Worm (Caenorhabditis elegans) whole organism, young adult: ENCODE results near the gene R11.4.
A peak's percentile ranks its signal among the peaks of the same experiment; 100 is the strongest.

Experiments
- B0019.2 ChIP-seq: fragments of 200-800 bp; sonication (Bioruptor generic); conservative IDR thresholded peaks from 2 replicates; pipeline ENCODE4 v1.3.6; 2022; ENCODE audit warnings: missing genetic modification reagents, missing genetic modification characterization, missing compliant biosample characterization
- B0261.1 ChIP-seq: sonication (generic microtip); optimal IDR thresholded peaks from 2 replicates; lab custom pipeline; 2016; ENCODE audit warnings: mild to moderate bottlenecking, missing genetic modification characterization, moderate library complexity, missing compliant biosample characterization
- D2030.7 ChIP-seq: fragments of 200-800 bp; sonication (Bioruptor generic); IDR thresholded peaks from 2 replicates; pipeline ENCODE4 v1.3.6; 2022; ENCODE audit warnings: missing genetic modification reagents, missing genetic modification characterization, missing compliant biosample characterization
- F23B12.7 ChIP-seq: sonication (generic microtip); optimal IDR thresholded peaks from 2 replicates; lab custom pipeline; 2017; ENCODE audit warnings: missing genetic modification characterization, mild to moderate bottlenecking, missing compliant biosample characterization, antibody characterized with exemption, moderate library complexity; ENCODE audit not compliant: insufficient read depth
- F33H1.4 ChIP-seq: fragments of 200-800 bp; sonication (Bioruptor generic); IDR thresholded peaks from 2 replicates; pipeline ENCODE4 v1.3.6; 2022; ENCODE audit warnings: missing genetic modification reagents, missing genetic modification characterization, missing compliant biosample characterization
- F57C9.4 ChIP-seq: sonication (generic microtip); optimal IDR thresholded peaks from 2 replicates; lab custom pipeline; 2017; ENCODE audit warnings: mild to moderate bottlenecking, missing genetic modification characterization, missing compliant biosample characterization
- Y56A3A.18 ChIP-seq: fragments of 200-800 bp; sonication (Bioruptor generic); IDR thresholded peaks from 2 replicates; pipeline ENCODE4 v1.3.6; 2022; ENCODE audit warnings: missing genetic modification reagents, missing genetic modification characterization, missing compliant biosample characterization
- Y67H2A.10 ChIP-seq: fragments of 200-800 bp; sonication (Bioruptor generic); conservative IDR thresholded peaks from 2 replicates; pipeline ENCODE4 v1.3.6; 2022; ENCODE audit warnings: missing genetic modification reagents, missing genetic modification characterization, missing compliant biosample characterization
- Y95B8A.8 ChIP-seq: fragments of 200-800 bp; sonication (Bioruptor generic); IDR thresholded peaks from 2 replicates; pipeline ENCODE4 v1.3.6; 2022; ENCODE audit warnings: missing genetic modification reagents, missing genetic modification characterization, missing compliant biosample characterization
- ZK185.1 ChIP-seq: sonication (generic microtip); optimal IDR thresholded peaks from 2 replicates; lab custom pipeline; 2016; ENCODE audit warnings: mild to moderate bottlenecking, missing genetic modification characterization, missing compliant biosample characterization; ENCODE audit not compliant: poor library complexity, severe bottlenecking
- akir-1 ChIP-seq: fragments of 200-800 bp; sonication (Bioruptor generic); optimal IDR thresholded peaks from 2 replicates; lab custom pipeline; 2018; ENCODE audit warnings: mild to moderate bottlenecking, missing genetic modification characterization, moderate library complexity, missing compliant biosample characterization
- ama-1 ChIP-seq, 3 experiments: fragments of 150-350 bp in 1 of 3; sonication (generic microtip) in 2 of 3; optimal IDR thresholded peaks; 2 replicates each; lab custom pipeline; 2014 to 2018; ENCODE audit warnings: missing biosample characterization in 2 of 3, missing genetic modification characterization in 2 of 3, missing genetic modification reagents in 2 of 3
- aptf-2 ChIP-seq: fragments of 200-800 bp; sonication (Bioruptor generic); conservative IDR thresholded peaks from 2 replicates; pipeline ENCODE4 v1.3.6; 2022; ENCODE audit warnings: missing genetic modification reagents, missing genetic modification characterization, missing compliant biosample characterization
- attf-5 ChIP-seq: fragments of 200-800 bp; sonication (Bioruptor generic); optimal IDR thresholded peaks from 2 replicates; lab custom pipeline; 2018; ENCODE audit warnings: mild to moderate bottlenecking, missing genetic modification characterization, missing compliant biosample characterization
- bed-1 ChIP-seq: fragments of 200-800 bp; sonication (Bioruptor generic); IDR thresholded peaks from 2 replicates; pipeline ENCODE4 v1.3.6; 2022; ENCODE audit warnings: missing genetic modification reagents, missing genetic modification characterization, missing compliant biosample characterization
- bed-2 ChIP-seq: fragments of 200-800 bp; sonication (Bioruptor generic); IDR thresholded peaks from 2 replicates; pipeline ENCODE4 v1.3.6; 2022; ENCODE audit warnings: missing genetic modification reagents, missing genetic modification characterization, missing compliant biosample characterization
- cebp-1 ChIP-seq, 2 experiments: fragments of 200-800 bp in 1 of 2; sonication (Bioruptor generic) in 1 of 2; sonication (generic microtip) in 1 of 2; IDR thresholded peaks in 1 of 2; optimal IDR thresholded peaks in 1 of 2; 2 replicates each; pipeline versions ENCODE4 v1.3.6 to Lab custom; 2017 to 2022; ENCODE audit warnings: missing compliant biosample characterization in 2 of 2, missing genetic modification characterization in 2 of 2, mild to moderate bottlenecking in 1 of 2, missing genetic modification reagents in 1 of 2, moderate library complexity in 1 of 2
- cebp-2 ChIP-seq: fragments of 200-800 bp; sonication (Bioruptor generic); IDR thresholded peaks from 2 replicates; pipeline ENCODE4 v1.3.6; 2022; ENCODE audit warnings: missing genetic modification characterization, missing compliant biosample characterization
- ceh-91 ChIP-seq: fragments of 200-800 bp; sonication (Bioruptor generic); IDR thresholded peaks from 2 replicates; pipeline ENCODE4 v1.3.6; 2022; ENCODE audit warnings: missing genetic modification reagents, missing genetic modification characterization, missing compliant biosample characterization
- dox-1 ChIP-seq: fragments of 200-800 bp; sonication (Bioruptor generic); IDR thresholded peaks from 2 replicates; pipeline ENCODE4 v1.3.6; 2022; ENCODE audit warnings: missing genetic modification reagents, missing genetic modification characterization, missing compliant biosample characterization
- egl-44 ChIP-seq: fragments of 200-800 bp; sonication (Bioruptor generic); IDR thresholded peaks from 2 replicates; pipeline ENCODE4 v1.3.6; 2022; ENCODE audit warnings: missing genetic modification reagents, missing genetic modification characterization, missing compliant biosample characterization
- ets-4 ChIP-seq: fragments of 200-800 bp; sonication (Bioruptor generic); optimal IDR thresholded peaks from 2 replicates; lab custom pipeline; 2018; ENCODE audit warnings: mild to moderate bottlenecking, missing genetic modification characterization, missing compliant biosample characterization
- gei-17 ChIP-seq: fragments of 200-800 bp; sonication (Bioruptor generic); optimal IDR thresholded peaks from 2 replicates; lab custom pipeline; 2018; ENCODE audit warnings: mild to moderate bottlenecking, missing genetic modification characterization, missing compliant biosample characterization
- him-1 ChIP-seq: sonication (generic microtip); optimal IDR thresholded peaks from 2 replicates; lab custom pipeline; 2016; ENCODE audit warnings: missing genotype, missing genetic modification reagents, missing genetic modification characterization, missing compliant biosample characterization
- hmg-1.2 ChIP-seq: fragments of 200-800 bp; sonication (Bioruptor generic); IDR thresholded peaks from 2 replicates; pipeline ENCODE4 v1.3.6; 2022; ENCODE audit warnings: missing genetic modification reagents, missing genetic modification characterization, missing compliant biosample characterization
- lin-26 ChIP-seq: fragments of 200-800 bp; sonication (Bioruptor generic); IDR thresholded peaks from 2 replicates; pipeline ENCODE4 v1.3.6; 2022; ENCODE audit warnings: missing genetic modification reagents, missing genetic modification characterization, missing compliant biosample characterization
- lin-35 ChIP-seq, 3 experiments: fragments of 150-350 bp in 2 of 3; sonication (generic microtip) in 1 of 3; optimal IDR thresholded peaks; 2 replicates each; lab custom pipeline; 2014 to 2018; ENCODE audit warnings: missing biosample characterization in 3 of 3, missing genetic modification characterization in 3 of 3, missing genetic modification reagents in 3 of 3
- lin-54 ChIP-seq: fragments of 200-800 bp; sonication (Bioruptor generic); optimal IDR thresholded peaks from 2 replicates; lab custom pipeline; 2018; ENCODE audit warnings: mild to moderate bottlenecking, missing genetic modification characterization, missing compliant biosample characterization
- madf-3 ChIP-seq: fragments of 200-800 bp; sonication (Bioruptor generic); IDR thresholded peaks from 2 replicates; pipeline ENCODE4 v1.3.6; 2022; ENCODE audit warnings: missing genetic modification reagents, missing genetic modification characterization, missing compliant biosample characterization
- mxl-1 ChIP-seq: sonication (generic microtip); optimal IDR thresholded peaks from 2 replicates; lab custom pipeline; 2016; ENCODE audit warnings: missing genetic modification characterization, missing compliant biosample characterization
- nfyb-1 ChIP-seq: fragments of 200-800 bp; sonication (Bioruptor generic); IDR thresholded peaks from 2 replicates; pipeline ENCODE4 v1.3.6; 2022; ENCODE audit warnings: missing genetic modification reagents, missing genetic modification characterization, missing compliant biosample characterization
- pbrm-1 ChIP-seq: fragments of 200-800 bp; sonication (Bioruptor generic); IDR thresholded peaks from 2 replicates; pipeline ENCODE4 v1.3.6; 2022; ENCODE audit warnings: missing genetic modification reagents, missing genetic modification characterization, missing compliant biosample characterization
- rcor-1 ChIP-seq: fragments of 200-800 bp; sonication (Bioruptor generic); IDR thresholded peaks from 2 replicates; pipeline ENCODE4 v1.3.6; 2022; ENCODE audit warnings: missing genetic modification reagents, missing genetic modification characterization, missing compliant biosample characterization
- rpc-1 ChIP-seq, 2 experiments: fragments of 150-350 bp in 1 of 2; sonication (generic microtip) in 1 of 2; optimal IDR thresholded peaks; 2 replicates each; lab custom pipeline; 2014 to 2018; ENCODE audit warnings: missing biosample characterization in 1 of 2, missing genetic modification characterization in 1 of 2, missing genetic modification reagents in 1 of 2, missing genotype in 1 of 2
- sea-2 ChIP-seq: fragments of 200-800 bp; sonication (Bioruptor generic); IDR thresholded peaks from 2 replicates; pipeline ENCODE4 v1.3.6; 2022; ENCODE audit warnings: missing genetic modification characterization, missing compliant biosample characterization
- snpc-1.3 ChIP-seq: sonication (generic microtip); optimal IDR thresholded peaks from 2 replicates; lab custom pipeline; 2017; ENCODE audit warnings: missing genetic modification characterization, mild to moderate bottlenecking, missing compliant biosample characterization, antibody characterized with exemption, moderate library complexity, missing genotype, missing genetic modification reagents; ENCODE audit not compliant: insufficient read depth
- snpc-4 ChIP-seq, 5 experiments: fragments of 150-350 bp in 1 of 5; sonication (generic microtip) in 4 of 5; optimal IDR thresholded peaks; 2 replicates each; lab custom pipeline; 2014 to 2018; ENCODE audit warnings: missing genetic modification characterization in 5 of 5, missing biosample characterization in 3 of 5, antibody characterized with exemption in 2 of 5, mild to moderate bottlenecking in 2 of 5, missing compliant biosample characterization in 2 of 5, missing genotype in 2 of 5, moderate library complexity in 2 of 5, missing genetic modification reagents in 1 of 5
- tbp1 ChIP-seq: fragments of 200-800 bp; sonication (Bioruptor generic); optimal IDR thresholded peaks from 2 replicates; lab custom pipeline; 2018; ENCODE audit warnings: mild to moderate bottlenecking, missing genetic modification characterization, missing compliant biosample characterization
- tlf-1 ChIP-seq: fragments of 200-800 bp; sonication (Bioruptor generic); optimal IDR thresholded peaks from 2 replicates; lab custom pipeline; 2018; ENCODE audit warnings: mild to moderate bottlenecking, missing genetic modification characterization, missing compliant biosample characterization
- xnd-1 ChIP-seq: sonication (generic microtip); optimal IDR thresholded peaks from 2 replicates; lab custom pipeline; 2016; ENCODE audit warnings: missing genotype, missing genetic modification reagents, missing genetic modification characterization, missing compliant biosample characterization
- zfh-2 ChIP-seq: fragments of 200-800 bp; sonication (Bioruptor generic); conservative IDR thresholded peaks from 2 replicates; pipeline ENCODE4 v1.3.6; 2022; ENCODE audit warnings: missing genetic modification reagents, missing genetic modification characterization, missing compliant biosample characterization
- ztf-3 ChIP-seq: fragments of 200-800 bp; sonication (Bioruptor generic); optimal IDR thresholded peaks from 2 replicates; lab custom pipeline; 2018; ENCODE audit warnings: mild to moderate bottlenecking, missing genetic modification characterization, missing compliant biosample characterization
- ztf-6 ChIP-seq: fragments of 200-800 bp; sonication (Bioruptor generic); IDR thresholded peaks from 2 replicates; pipeline ENCODE4 v1.3.6; 2022; ENCODE audit warnings: missing genetic modification reagents, missing genetic modification characterization, missing compliant biosample characterization

The R11.4 gene

DNA sequence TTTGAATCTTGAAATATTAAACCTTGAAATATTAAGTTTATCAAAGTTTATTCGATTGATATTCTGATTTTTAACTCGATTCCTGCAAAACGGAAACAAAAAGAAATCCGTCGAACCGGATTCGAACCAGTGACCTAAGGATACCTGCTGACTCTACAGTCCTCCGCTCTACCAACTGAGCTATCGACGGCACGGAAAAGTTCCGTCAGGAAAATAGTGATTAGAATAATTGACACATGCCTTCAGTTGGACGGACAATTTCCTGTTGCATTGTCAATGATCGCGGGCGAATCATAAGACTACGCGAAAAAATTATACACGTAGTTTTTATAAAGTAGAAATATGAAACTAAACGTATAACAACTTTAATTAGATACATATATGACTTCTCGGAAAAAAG is 1.3 kb downstream of the R11.4 start (continued):
- TF ChIP-seq egl-44 (GFP tag; lab: Robert Waterston, UW): no peak
- TF ChIP-seq hmg-1.2 (GFP tag; lab: Robert Waterston, UW): peak; percentile 5; the same call in 1 of the 2 replicates
- TF ChIP-seq xnd-1 (tag; lab: Kevin White, UChicago): no peak
- no peak for TF ChIP-seq sea-2
- 0 out of 2 replicates have a peak, but pooled peaks have one; percentile 65 for TF ChIP-seq cebp-2 (GFP tag; lab: Robert Waterston, UW)
- no peak for TF ChIP-seq Y95B8A.8 (GFP tag; lab: Robert Waterston, UW)
- peak; percentile 28 for TF ChIP-seq lin-26 (GFP tag; lab: Robert Waterston, UW)
- TF ChIP-seq dox-1 (GFP tag; lab: Robert Waterston, UW): no peak
- TF ChIP-seq B0019.2 (GFP tag; lab: Robert Waterston, UW): no peak
- TF ChIP-seq lin-35 (GFP tag; optimal IDR thresholded peaks at IDR 0.05; lab: Kevin White, UChicago): no peak

DNA sequence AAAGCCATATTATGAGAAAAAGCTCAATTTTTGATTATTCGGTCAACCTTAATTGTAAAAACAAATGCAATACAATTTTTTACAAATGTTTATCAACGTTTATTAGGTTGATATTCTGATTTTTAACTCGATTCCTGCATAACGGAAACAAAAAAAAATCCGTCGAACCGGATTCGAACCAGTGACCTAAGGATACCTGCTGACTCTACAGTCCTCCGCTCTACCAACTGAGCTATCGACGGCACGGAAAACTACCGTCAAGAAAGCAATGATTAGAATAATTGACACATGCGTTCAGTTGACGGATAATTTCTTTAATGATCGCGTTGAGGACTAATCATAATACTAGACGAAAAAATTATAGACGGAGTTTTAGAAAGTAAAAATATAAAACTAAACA is 1.8 kb downstream of the R11.4 start:
- TF ChIP-seq akir-1: no peak
- TF ChIP-seq ztf-3 (GFP tag; lab: Kevin White, UChicago): no peak
- no peak for TF ChIP-seq F23B12.7 (tag; lab: Kevin White, UChicago)
- peak; percentile 6 for TF ChIP-seq snpc-4 (GFP tag; optimal IDR thresholded peaks at IDR 0.05; lab: Kevin White, UChicago)
- TF ChIP-seq snpc-4 (tag; optimal IDR thresholded peaks at IDR 0.05; lab: Kevin White, UChicago): peak in 1 of 4 experiments; percentile 16
- no peak for TF ChIP-seq F33H1.4 (GFP tag; lab: Robert Waterston, UW)
- no peak for TF ChIP-seq Y56A3A.18 (GFP tag; lab: Robert Waterston, UW)
- no peak for TF ChIP-seq bed-2
- peak; percentile 87 for TF ChIP-seq tbp1 (GFP tag; lab: Kevin White, UChicago)
- TF ChIP-seq him-1 (tag; lab: Kevin White, UChicago): peak; percentile 34
- TF ChIP-seq nfyb-1 (GFP tag; lab: Robert Waterston, UW): no peak
- TF ChIP-seq zfh-2: no peak
- TF ChIP-seq pbrm-1: 0 out of 2 replicates have a peak, but pooled peaks have one; percentile 32
- peak; percentile 59 for TF ChIP-seq rpc-1 (optimal IDR thresholded peaks at IDR 0.05; lab: Kevin White, UChicago)
- TF ChIP-seq rpc-1 (tag; optimal IDR thresholded peaks at IDR 0.05; lab: Kevin White, UChicago): peak; percentile 72
- TF ChIP-seq B0261.1 (tag; lab: Kevin White, UChicago): peak; percentile 59
- TF ChIP-seq ZK185.1 (tag; lab: Kevin White, UChicago): peak; percentile 40
- 0 out of 2 replicates have a peak, but pooled peaks have one; percentile 15 for TF ChIP-seq rcor-1
- no peak for TF ChIP-seq snpc-1.3 (tag; lab: Kevin White, UChicago)
- no peak for TF ChIP-seq attf-5
- TF ChIP-seq hmg-1.2 (GFP tag; lab: Robert Waterston, UW): peak; percentile 32
- TF ChIP-seq mxl-1: no peak
- no peak for TF ChIP-seq ama-1 (optimal IDR thresholded peaks at IDR 0.05; lab: Kevin White, UChicago)
- TF ChIP-seq ama-1 (GFP tag; optimal IDR thresholded peaks at IDR 0.05; lab: Kevin White, UChicago): peak in 1 of 2 experiments; percentile 31
- peak; percentile 34; the same call in 1 of the 2 replicates for TF ChIP-seq D2030.7 (GFP tag; lab: Robert Waterston, UW)
- TF ChIP-seq lin-26 (GFP tag; lab: Robert Waterston, UW): peak; percentile 69
- no peak for TF ChIP-seq cebp-2 (GFP tag; lab: Robert Waterston, UW)

- TF ChIP-seq snpc-4 (GFP tag; optimal IDR thresholded peaks at IDR 0.05; lab: Kevin White, UChicago) (no peak), snpc-4 (tag; optimal IDR thresholded peaks at IDR 0.05; lab: Kevin White, UChicago) (peak in 1 of 4 experiments; percentile 13), him-1 (tag; lab: Kevin White, UChicago) (peak; percentile 6), F57C9.4 (tag; lab: Kevin White, UChicago) (no peak), lin-35 (GFP tag; optimal IDR thresholded peaks at IDR 0.05; lab: Kevin White, UChicago) (no peak), mxl-1 (no peak), ets-4 (GFP tag; lab: Kevin White, UChicago) (no peak), madf-3 (no peak), lin-54 (GFP tag; lab: Kevin White, UChicago) (no peak), gei-17 (GFP tag; lab: Kevin White, UChicago) (no peak), Y67H2A.10 (no peak), tlf-1 (GFP tag; lab: Kevin White, UChicago) (no peak), aptf-2 (GFP tag; lab: Robert Waterston, UW) (no peak), ztf-6 (GFP tag; lab: Robert Waterston, UW) (no peak), bed-1 (GFP tag; lab: Robert Waterston, UW) (no peak), cebp-1 (GFP tag; IDR thresholded peaks at IDR 0.05; lab: Robert Waterston, UW) (no peak), cebp-1 (tag; optimal IDR thresholded peaks at IDR 0.05; lab: Kevin White, UChicago) (no peak), lin-26 (GFP tag; lab: Robert Waterston, UW) (peak; percentile 63; the same call in 1 of the 2 replicates), ceh-91 (GFP tag; lab: Robert Waterston, UW) (no peak)
These were observed 2.3 kb downstream of the R11.4 start for ce11 chrX:16208123-16208522.
